Worm (Caenorhabditis elegans) whole organism, L1 larva: ENCODE data around the gene cgr-1.

ENCODE experiments used
- ama-1 ChIP-seq: fragments of 150-350 bp; optimal IDR thresholded peaks from 2 replicates; lab custom pipeline; 2014
- ceh-63 ChIP-seq: fragments of 200-800 bp; sonication (Bioruptor generic); optimal IDR thresholded peaks from 2 replicates; lab custom pipeline; 2018; ENCODE audit warnings: mild to moderate bottlenecking, missing genetic modification characterization, missing compliant biosample characterization
- lsy-2 ChIP-seq, 2 experiments: fragments of 150-350 bp; optimal IDR thresholded peaks; 2 replicates each; lab custom pipeline; 2014; ENCODE audit warnings: missing biosample characterization in 2 of 2, missing genetic modification characterization in 2 of 2
- nhr-28 ChIP-seq: fragments of 150-350 bp; optimal IDR thresholded peaks from 2 replicates; lab custom pipeline; 2014; ENCODE audit warnings: missing biosample characterization, missing genetic modification characterization
- pax-3 ChIP-seq: fragments of 200-800 bp; sonication (Bioruptor generic); optimal IDR thresholded peaks from 2 replicates; lab custom pipeline; 2018; ENCODE audit warnings: mild to moderate bottlenecking, missing genetic modification characterization, moderate library complexity, missing compliant biosample characterization
- skn-1 ChIP-seq: fragments of 150-350 bp; optimal IDR thresholded peaks from 2 replicates; lab custom pipeline; 2014; ENCODE audit warnings: missing biosample characterization, missing genetic modification characterization
- tbx-2 ChIP-seq: sonication (generic microtip); optimal IDR thresholded peaks from 2 replicates; lab custom pipeline; 2016; ENCODE audit warnings: missing genetic modification characterization, missing compliant biosample characterization

ce11 chrX:3555930-3556329 is 44.3 kb downstream of the cgr-1 start:
- TF ChIP-seq skn-1 (tag; lab: Kevin White, UChicago) (no peak), ama-1 (lab: Kevin White, UChicago) (no peak), tbx-2 (no peak), nhr-28 (tag; lab: Kevin White, UChicago) (no peak), pax-3 (tag; lab: Kevin White, UChicago) (no peak), ceh-63 (GFP tag; lab: Kevin White, UChicago) (no peak), lsy-2 (tag; optimal IDR thresholded peaks at IDR 0.05; lab: Kevin White, UChicago) (no peak)
